Fruit fly (Drosophila melanogaster): ENCODE data around the gene Arl6IP1.

Gene Arl6IP1

dm6 chr3R:16625844-16626430 lies 17.5 kb upstream of the Arl6IP1 start:
- TF ChIP-seq noc (tag; optimal IDR thresholded peaks at IDR 0.05) = no peak

- no peak for TF ChIP-seq noc (tag; optimal IDR thresholded peaks at IDR 0.05)
Observed at dm6 chr3R:16626899-16627432, 16.4 kb upstream of the Arl6IP1 start.

DNA sequence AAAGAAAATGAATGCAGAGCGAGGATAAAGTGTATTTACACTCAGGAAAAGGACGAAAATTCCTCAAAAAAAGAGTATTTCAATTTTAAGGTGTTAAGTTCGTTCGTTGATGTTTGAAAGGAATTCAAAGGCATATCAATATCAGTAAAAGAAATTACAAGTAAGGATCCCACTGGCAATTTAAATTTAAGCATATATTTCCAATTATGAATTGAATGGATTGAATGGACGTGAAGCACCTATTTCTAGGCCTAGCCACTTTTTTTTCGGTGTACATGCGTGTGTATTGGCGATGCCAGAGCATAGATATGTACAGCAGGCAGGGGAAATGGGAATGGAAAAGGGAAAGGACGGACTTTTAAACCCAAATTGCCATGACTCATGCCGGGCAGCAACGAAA lies 12.8 kb upstream of the Arl6IP1 start:
- no peak for TF ChIP-seq noc (tag; optimal IDR thresholded peaks at IDR 0.05)

DNA sequence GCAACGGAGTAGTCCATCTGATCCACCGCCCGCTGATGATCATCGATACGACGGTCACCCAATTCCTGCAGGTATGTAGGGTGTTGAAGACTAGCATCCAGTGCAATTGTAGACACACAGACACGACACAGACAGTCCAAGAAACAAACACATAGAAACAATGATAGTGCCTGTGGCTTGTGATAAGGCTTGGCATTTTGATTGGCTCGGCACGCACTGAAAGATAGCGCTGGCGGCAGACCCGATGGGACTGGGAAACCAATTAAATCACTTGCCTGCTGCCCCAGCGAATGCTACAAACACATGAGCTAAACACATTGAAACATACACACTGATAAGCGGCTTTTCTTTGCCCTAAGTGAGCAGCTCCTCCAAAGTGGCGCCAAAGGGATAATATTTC lies 10.7 kb upstream of the Arl6IP1 start:
- no peak for TF ChIP-seq noc (tag; optimal IDR thresholded peaks at IDR 0.05)

DNA sequence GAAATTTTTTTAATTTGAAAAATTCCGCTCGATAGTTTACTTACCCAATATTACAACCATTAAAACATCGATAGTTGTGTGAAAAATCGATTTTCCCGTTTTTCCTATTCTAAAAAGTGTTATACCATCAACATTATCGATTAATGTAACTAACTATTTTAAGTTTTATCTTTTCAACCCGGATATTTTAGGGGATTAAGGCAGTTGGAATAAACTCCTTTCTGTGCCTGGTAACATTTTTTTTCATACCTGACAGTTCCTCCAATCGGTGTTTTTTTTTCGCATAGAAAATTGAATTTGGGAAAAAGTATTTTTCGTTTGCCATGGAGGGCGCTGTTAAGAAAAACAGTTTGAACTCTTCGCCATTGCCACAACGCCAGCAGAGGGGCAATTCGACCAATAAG lies 3.4 kb upstream of the Arl6IP1 start, which contains the start of gene nonA-l:
Gene nonA-l (plus strand): TSS at position 201 of the 404 bp plus-strand sequence.
- no peak for TF ChIP-seq noc (tag; optimal IDR thresholded peaks at IDR 0.05)

dm6 chr3R:16646952-16647715 lies 3.7 kb downstream of the Arl6IP1 start, which contains the start of the genes CG10324 and CCT3:
TSS of gene CG10324 (minus strand) at chr3R:16647004.
TSS of gene CCT3 (plus strand) at chr3R:16647605.
- TF ChIP-seq noc (tag; optimal IDR thresholded peaks at IDR 0.05) = no peak

- TF ChIP-seq noc (tag; optimal IDR thresholded peaks at IDR 0.05) = no peak
Observed at dm6 chr3R:16647716-16648016, 4.3 kb downstream of the Arl6IP1 start.

DNA sequence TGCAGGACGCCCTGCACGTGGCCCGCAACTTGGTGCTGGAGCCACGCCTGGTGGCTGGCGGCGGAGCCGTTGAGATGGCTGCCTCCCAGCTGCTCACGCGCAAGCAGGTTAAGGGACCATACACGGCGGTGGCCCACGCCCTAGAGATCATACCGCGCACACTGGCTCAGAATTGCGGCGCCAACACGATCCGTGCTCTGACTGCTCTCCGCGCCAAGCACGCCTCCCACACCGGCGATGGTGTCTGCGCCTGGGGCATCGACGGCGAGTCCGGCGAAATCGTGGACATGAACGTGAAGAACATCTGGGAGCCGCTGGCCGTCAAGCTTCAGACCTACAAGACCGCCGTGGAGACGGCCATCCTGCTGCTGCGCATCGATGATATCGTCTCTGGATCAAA lies 5.9 kb downstream of the Arl6IP1 start:
- TF ChIP-seq noc (tag; optimal IDR thresholded peaks at IDR 0.05) = no peak

DNA sequence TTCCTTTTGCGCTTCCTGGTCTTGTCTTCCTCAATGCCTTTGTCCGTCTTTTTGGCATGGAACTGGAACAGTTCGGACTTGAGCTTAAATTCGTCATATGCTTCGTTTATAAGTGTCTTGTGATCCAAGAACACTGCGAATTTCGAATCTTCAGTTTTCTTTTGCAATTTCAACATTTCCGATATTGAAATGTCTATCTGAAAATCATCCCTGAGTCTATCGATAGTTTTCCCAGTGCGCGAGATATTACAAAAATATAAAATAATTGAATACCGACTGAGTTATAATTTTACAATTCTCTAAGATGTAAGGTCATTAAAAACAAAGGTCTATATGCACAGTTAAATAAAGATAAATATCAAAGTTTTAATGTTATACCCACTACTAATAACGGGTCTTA lies 7.5 kb downstream of the Arl6IP1 start, which contains the start of gene Mettl4:
Gene Mettl4 (minus strand): TSS at position 208 of the 400 bp plus-strand sequence.
- TF ChIP-seq noc (tag; optimal IDR thresholded peaks at IDR 0.05) = no peak

DNA sequence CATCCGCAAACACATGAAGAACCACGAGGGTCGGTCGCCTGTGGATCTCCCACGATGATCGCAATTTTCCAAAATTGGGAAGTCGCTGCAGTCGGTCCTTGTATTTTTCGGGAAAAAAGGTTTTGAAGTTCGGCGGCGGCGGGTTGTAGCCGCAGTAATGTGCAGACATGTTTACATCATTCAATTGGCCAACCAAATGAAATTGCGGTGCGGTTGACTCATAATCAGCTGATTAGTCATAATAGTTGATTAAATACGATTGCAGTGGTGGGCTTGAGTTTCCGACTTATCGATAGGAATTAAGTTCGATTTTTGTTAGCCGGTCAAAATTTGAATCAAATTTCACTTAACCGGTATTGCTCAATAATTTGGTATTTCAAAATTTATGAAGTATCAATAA lies 8.7 kb downstream of the Arl6IP1 start, which contains the start of gene CG14907:
Gene CG14907 (minus strand): TSS at position 229 of the 400 bp plus-strand sequence.
- peak; percentile 20 for TF ChIP-seq noc (tag; optimal IDR thresholded peaks at IDR 0.05)

DNA sequence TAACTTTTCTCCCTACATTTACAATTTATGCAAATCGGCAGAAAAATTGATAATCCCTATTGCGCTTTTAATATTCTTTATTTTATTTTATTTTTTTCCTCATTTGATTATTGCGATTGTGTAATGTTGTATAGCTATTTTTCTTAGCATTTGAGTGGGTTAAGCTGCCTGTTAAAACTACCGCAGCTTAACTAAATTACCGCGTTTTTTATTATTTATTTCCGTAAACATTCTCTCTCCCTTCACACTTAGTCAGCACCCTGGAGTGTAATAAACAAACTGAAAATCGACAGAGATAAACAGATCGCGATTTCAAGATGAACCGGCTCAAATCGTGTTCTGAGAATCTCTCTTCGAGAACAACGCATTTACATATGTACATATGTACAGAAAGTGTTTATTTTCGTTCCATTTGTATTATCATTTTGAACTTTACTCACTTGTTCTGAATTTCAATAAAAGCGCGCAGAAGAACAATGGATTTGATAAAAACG lies 11.6 kb downstream of the Arl6IP1 start:
- no peak for TF ChIP-seq noc (tag; optimal IDR thresholded peaks at IDR 0.05)

dm6 chr3R:16655494-16656493 lies 12.4 kb downstream of the Arl6IP1 start, which contains the start of gene modSP:
TSS of gene modSP (minus strand) at chr3R:16655662.
- no peak for TF ChIP-seq noc (tag; optimal IDR thresholded peaks at IDR 0.05)

DNA sequence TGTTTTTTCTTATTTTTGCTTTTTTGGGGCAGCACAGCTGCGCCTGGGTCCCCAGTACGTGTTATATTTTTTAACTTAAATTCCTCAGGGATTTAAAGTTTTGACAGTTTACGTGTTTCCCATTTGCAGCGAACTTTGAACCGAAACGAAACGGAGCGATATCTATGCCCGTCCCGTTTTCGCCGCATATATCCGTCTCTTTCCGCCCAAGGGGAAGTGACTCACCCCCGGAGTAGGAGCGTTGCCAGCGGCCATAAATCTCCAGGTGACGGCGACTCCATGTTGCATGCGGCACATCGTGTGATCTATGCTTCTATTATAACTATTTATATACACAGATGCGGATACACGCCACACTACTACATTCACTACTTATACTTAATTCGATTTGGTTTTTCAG lies 18.3 kb downstream of the Arl6IP1 start:
- no peak for TF ChIP-seq noc (tag; optimal IDR thresholded peaks at IDR 0.05)

dm6 chr3R:16664144-16664825 lies 20.9 kb downstream of the Arl6IP1 start:
- no peak for TF ChIP-seq noc (tag; optimal IDR thresholded peaks at IDR 0.05)

dm6 chr3R:16672213-16672706 lies 28.9 kb downstream of the Arl6IP1 start:
- TF ChIP-seq noc (tag; optimal IDR thresholded peaks at IDR 0.05) = no peak
